Worm (Caenorhabditis elegans) whole organism, late embryonic: ENCODE data around the gene dpy-17.

ENCODE experiments used
- K09A11.1 ChIP-seq: sonication (generic microtip); optimal IDR thresholded peaks from 2 replicates; lab custom pipeline; 2017; ENCODE audit warnings: antibody characterized with exemption, mild to moderate bottlenecking, missing genetic modification characterization, missing compliant biosample characterization; ENCODE audit not compliant: insufficient read depth
- T23F11.4 ChIP-seq: fragments of 200-800 bp; sonication (Bioruptor generic); optimal IDR thresholded peaks from 2 replicates; lab custom pipeline; 2018; ENCODE audit warnings: mild to moderate bottlenecking, missing genetic modification characterization, missing compliant biosample characterization
- ceh-14 ChIP-seq: sonication (generic microtip); optimal IDR thresholded peaks from 2 replicates; lab custom pipeline; 2016; ENCODE audit warnings: missing genotype, missing genetic modification characterization, missing compliant biosample characterization
- ceh-18 ChIP-seq: sonication (generic microtip); optimal IDR thresholded peaks from 2 replicates; lab custom pipeline; 2016; ENCODE audit warnings: missing genetic modification characterization, missing compliant biosample characterization
- ceh-19 ChIP-seq: fragments of 200-800 bp; sonication (Bioruptor generic); optimal IDR thresholded peaks from 2 replicates; lab custom pipeline; 2018; ENCODE audit warnings: mild to moderate bottlenecking, missing genetic modification characterization, missing compliant biosample characterization
- ceh-24 ChIP-seq: sonication (generic microtip); optimal IDR thresholded peaks from 2 replicates; lab custom pipeline; 2016; ENCODE audit warnings: mild to moderate bottlenecking, missing genetic modification characterization, missing compliant biosample characterization
- ceh-30 ChIP-seq: fragments of 150-350 bp; optimal IDR thresholded peaks from 2 replicates; lab custom pipeline; 2014; ENCODE audit warnings: missing biosample characterization, missing genetic modification characterization
- ceh-31 ChIP-seq: sonication (generic microtip); optimal IDR thresholded peaks from 2 replicates; lab custom pipeline; 2016; ENCODE audit warnings: missing genetic modification characterization, missing compliant biosample characterization
- ceh-45 ChIP-seq: fragments of 200-800 bp; sonication (Bioruptor generic); IDR thresholded peaks from 2 replicates; pipeline ENCODE4 v1.3.6; 2022; ENCODE audit warnings: missing genetic modification reagents, missing genetic modification characterization, missing compliant biosample characterization
- ceh-48 ChIP-seq: sonication (generic microtip); optimal IDR thresholded peaks from 2 replicates; lab custom pipeline; 2016; ENCODE audit warnings: missing genetic modification characterization, inconsistent platforms, missing compliant biosample characterization
- che-1 ChIP-seq: sonication (generic microtip); optimal IDR thresholded peaks from 2 replicates; lab custom pipeline; 2016; ENCODE audit warnings: mild to moderate bottlenecking, missing genetic modification characterization, missing compliant biosample characterization
- elt-4 ChIP-seq: sonication (generic microtip); optimal IDR thresholded peaks from 2 replicates; lab custom pipeline; 2016; ENCODE audit warnings: missing genetic modification characterization, missing compliant biosample characterization
- eyg-1 ChIP-seq: sonication (generic microtip); optimal IDR thresholded peaks from 2 replicates; lab custom pipeline; 2016; ENCODE audit warnings: missing genotype, missing genetic modification characterization, missing compliant biosample characterization
- fax-1 ChIP-seq: sonication (generic microtip); optimal IDR thresholded peaks from 2 replicates; lab custom pipeline; 2016; ENCODE audit warnings: missing genotype, missing genetic modification characterization, missing compliant biosample characterization
- fkh-6 ChIP-seq: sonication (generic microtip); optimal IDR thresholded peaks from 2 replicates; lab custom pipeline; 2016; ENCODE audit warnings: missing genetic modification characterization, missing compliant biosample characterization
- hlh-15 ChIP-seq: sonication (generic microtip); optimal IDR thresholded peaks from 2 replicates; lab custom pipeline; 2016; ENCODE audit warnings: missing genetic modification characterization, missing compliant biosample characterization
- hlh-30 ChIP-seq: sonication (generic microtip); optimal IDR thresholded peaks from 2 replicates; lab custom pipeline; 2017; ENCODE audit warnings: antibody characterized with exemption, missing genetic modification characterization, missing compliant biosample characterization; ENCODE audit not compliant: insufficient read depth
- hlh-8 ChIP-seq: sonication (generic microtip); optimal IDR thresholded peaks from 2 replicates; lab custom pipeline; 2016; ENCODE audit warnings: missing genotype, missing genetic modification characterization, missing compliant biosample characterization
- nhr-11 ChIP-seq: fragments of 150-350 bp; optimal IDR thresholded peaks from 2 replicates; lab custom pipeline; 2014; ENCODE audit warnings: missing biosample characterization, missing genetic modification characterization
- pat-9 ChIP-seq: fragments of 200-800 bp; sonication (Bioruptor generic); optimal IDR thresholded peaks from 2 replicates; lab custom pipeline; 2018; ENCODE audit warnings: mild to moderate bottlenecking, missing genetic modification characterization, moderate library complexity, missing compliant biosample characterization
- pha-2 ChIP-seq: sonication (generic microtip); optimal IDR thresholded peaks from 2 replicates; lab custom pipeline; 2017; ENCODE audit warnings: mild to moderate bottlenecking, missing genetic modification characterization, missing compliant biosample characterization
- pros-1 ChIP-seq: fragments of 150-350 bp; optimal IDR thresholded peaks from 2 replicates; lab custom pipeline; 2014; ENCODE audit warnings: missing biosample characterization, missing genetic modification reagents, missing genetic modification characterization
- sdc-2 ChIP-seq: sonication (generic microtip); optimal IDR thresholded peaks from 2 replicates; lab custom pipeline; 2016; ENCODE audit warnings: missing genotype, missing genetic modification characterization, missing compliant biosample characterization
- sox-2 ChIP-seq: fragments of 200-800 bp; sonication (Bioruptor generic); IDR thresholded peaks from 2 replicates; pipeline ENCODE4 v1.3.6; 2022; ENCODE audit warnings: missing genetic modification reagents, missing genetic modification characterization, missing compliant biosample characterization
- tbx-2 ChIP-seq: sonication (generic microtip); optimal IDR thresholded peaks from 2 replicates; lab custom pipeline; 2016; ENCODE audit warnings: missing genetic modification characterization, missing compliant biosample characterization
- ttx-3 ChIP-seq: sonication (generic microtip); optimal IDR thresholded peaks from 2 replicates; lab custom pipeline; 2016; ENCODE audit warnings: missing genetic modification reagents, missing genetic modification characterization, missing compliant biosample characterization
- unc-3 ChIP-seq, 2 experiments: fragments of 200-800 bp in 1 of 2; sonication (Bioruptor generic) in 1 of 2; sonication (generic microtip) in 1 of 2; conservative IDR thresholded peaks in 1 of 2; optimal IDR thresholded peaks in 1 of 2; 2 replicates each; pipeline versions ENCODE4 v1.3.6 to Lab custom; 2016 to 2022; ENCODE audit warnings: missing compliant biosample characterization in 2 of 2, missing genetic modification characterization in 2 of 2, missing genetic modification reagents in 1 of 2
- unc-42 ChIP-seq: sonication (generic microtip); optimal IDR thresholded peaks from 2 replicates; lab custom pipeline; 2016; ENCODE audit warnings: missing genotype, missing genetic modification characterization, missing compliant biosample characterization
- unc-55 ChIP-seq: sonication (generic microtip); optimal IDR thresholded peaks from 2 replicates; lab custom pipeline; 2017; ENCODE audit warnings: missing biosample characterization, missing genetic modification reagents, missing genetic modification characterization
- unc-86 ChIP-seq: sonication (generic microtip); optimal IDR thresholded peaks from 2 replicates; lab custom pipeline; 2016; ENCODE audit warnings: missing genetic modification characterization, missing compliant biosample characterization
- ztf-16 ChIP-seq: sonication (generic microtip); optimal IDR thresholded peaks from 2 replicates; lab custom pipeline; 2017; ENCODE audit warnings: missing genetic modification characterization, missing compliant biosample characterization

dpy-17 gene

ce11 chrIII:5112998-5113397 is 5.9 kb downstream of the dpy-17 start:
- TF ChIP-seq unc-3 (GFP tag; conservative IDR thresholded peaks at IDR 0.05; lab: Robert Waterston, UW) (no peak), unc-3 (tag; optimal IDR thresholded peaks at IDR 0.05; lab: Kevin White, UChicago) (no peak), hlh-8 (tag; lab: Kevin White, UChicago) (no peak), pros-1 (tag; lab: Kevin White, UChicago) (no peak), unc-86 (tag; lab: Kevin White, UChicago) (no peak), ztf-16 (tag; lab: Kevin White, UChicago) (no peak)

- TF ChIP-seq sdc-2 (no peak), ceh-24 (tag; lab: Kevin White, UChicago) (no peak), ttx-3 (tag; lab: Kevin White, UChicago) (no peak), pha-2 (tag; lab: Kevin White, UChicago) (no peak), fkh-6 (tag; lab: Kevin White, UChicago) (no peak), eyg-1 (no peak), fax-1 (tag; lab: Kevin White, UChicago) (no peak), che-1 (tag; lab: Kevin White, UChicago) (no peak), ceh-45 (no peak), pat-9 (tag; lab: Kevin White, UChicago) (no peak), T23F11.4 (GFP tag; lab: Kevin White, UChicago) (no peak), hlh-8 (tag; lab: Kevin White, UChicago) (no peak), ceh-19 (no peak), hlh-30 (tag; lab: Kevin White, UChicago) (no peak), sox-2 (GFP tag; lab: Robert Waterston, UW) (no peak), pros-1 (tag; lab: Kevin White, UChicago) (no peak), ceh-14 (no peak), ceh-18 (tag; lab: Kevin White, UChicago) (no peak), unc-42 (no peak)
These were observed 11.9 kb downstream of the dpy-17 start for ce11 chrIII:5119063-5119462.

ce11 chrIII:5120593-5120992 is 13.5 kb downstream of the dpy-17 start:
- TF ChIP-seq elt-4 (no peak), tbx-2 (tag; lab: Kevin White, UChicago) (peak; percentile 29)
- TF ChIP-seq, all 69 proteins: peak for 1

- TF ChIP-seq nhr-11 (tag; lab: Kevin White, UChicago) (no peak), unc-55 (GFP tag; lab: Kevin White, UChicago) (peak; percentile 52), tbx-2 (tag; lab: Kevin White, UChicago) (peak; percentile 79)
- TF ChIP-seq, all 69 proteins: peak for 2
These were observed 17.3 kb downstream of the dpy-17 start for ce11 chrIII:5124385-5124784.

- TF ChIP-seq unc-55 (GFP tag; lab: Kevin White, UChicago) (peak; percentile 40), tbx-2 (tag; lab: Kevin White, UChicago) (peak; percentile 47), fkh-6 (tag; lab: Kevin White, UChicago) (no peak), ceh-48 (tag; lab: Kevin White, UChicago) (no peak)
These were observed 18.6 kb downstream of the dpy-17 start for ce11 chrIII:5125759-5126158.

- TF ChIP-seq unc-55 (GFP tag; lab: Kevin White, UChicago) (no peak), ztf-16 (tag; lab: Kevin White, UChicago) (no peak), K09A11.1 (tag; lab: Kevin White, UChicago) (no peak), ceh-30 (tag; lab: Kevin White, UChicago) (no peak), hlh-15 (tag; lab: Kevin White, UChicago) (no peak), nhr-11 (tag; lab: Kevin White, UChicago) (no peak), tbx-2 (tag; lab: Kevin White, UChicago) (peak; percentile 93), ceh-31 (tag; lab: Kevin White, UChicago) (peak; percentile 24), ceh-24 (tag; lab: Kevin White, UChicago) (no peak), pha-2 (tag; lab: Kevin White, UChicago) (no peak), fkh-6 (tag; lab: Kevin White, UChicago) (no peak), sox-2 (GFP tag; lab: Robert Waterston, UW) (no peak)
- TF ChIP-seq, all 69 proteins: peak for 2
These were observed 19.9 kb downstream of the dpy-17 start for ce11 chrIII:5126988-5127387.
